Fruit fly (Drosophila melanogaster) whole organism, wandering third instar larva: ENCODE measurements around the gene ftz-f1.

Experiments used
- Abd-B ChIP-seq: fragments of >200 bp; optimal IDR thresholded peaks from 2 replicates; lab custom pipeline; 2017; ENCODE audit warnings: missing biosample characterization, missing genetic modification characterization
- CG32264 ChIP-seq: fragments of 200-800 bp; sonication (Bioruptor generic); optimal IDR thresholded peaks from 2 replicates; lab custom pipeline; 2016; ENCODE audit warnings: missing biosample characterization, missing genetic modification characterization
- CG9705 ChIP-seq: fragments of 200-800 bp; sonication (Bioruptor generic); optimal IDR thresholded peaks from 2 replicates; lab custom pipeline; 2018; ENCODE audit warnings: missing biosample characterization, mild to moderate bottlenecking, missing genetic modification characterization
- CrebA ChIP-seq: fragments of 200-800 bp; sonication (Bioruptor generic); optimal IDR thresholded peaks from 2 replicates; lab custom pipeline; 2016; ENCODE audit warnings: missing biosample characterization, mild to moderate bottlenecking, missing genetic modification characterization, borderline replicate concordance
- Dfd ChIP-seq: fragments of >200 bp; optimal IDR thresholded peaks from 2 replicates; lab custom pipeline; 2017; ENCODE audit warnings: missing biosample characterization, missing genetic modification characterization
- Dif ChIP-seq: fragments of 200-275, 200-300 bp; sonication (Bioruptor generic); optimal IDR thresholded peaks from 2 replicates; lab custom pipeline; 2018; ENCODE audit warnings: missing biosample characterization, missing genetic modification characterization; ENCODE audit not compliant: partially characterized antibody
- GATAd ChIP-seq: sonication (Bioruptor generic); optimal IDR thresholded peaks from 2 replicates; lab custom pipeline; 2016; ENCODE audit warnings: missing biosample characterization, missing genetic modification characterization
- HLH106 ChIP-seq: fragments of 200-800 bp; optimal IDR thresholded peaks from 3 replicates; lab custom pipeline; 2019; ENCODE audit warnings: missing biosample characterization, mild to moderate bottlenecking, missing genetic modification characterization, moderate library complexity
- Hnf4 ChIP-seq: fragments of 200-800 bp; sonication (Bioruptor generic); optimal IDR thresholded peaks from 2 replicates; lab custom pipeline; 2016; ENCODE audit warnings: missing biosample characterization, mild to moderate bottlenecking, missing genetic modification characterization
- Hr78 ChIP-seq: fragments of >200 bp; optimal IDR thresholded peaks from 2 replicates; lab custom pipeline; 2017; ENCODE audit warnings: missing biosample characterization, missing genetic modification characterization
- Hr83 ChIP-seq: fragments of 200-300 bp; sonication (Bioruptor generic); optimal IDR thresholded peaks from 2 replicates; lab custom pipeline; 2016; ENCODE audit warnings: missing biosample characterization, mild to moderate bottlenecking, missing genetic modification characterization, moderate library complexity; ENCODE audit not compliant: poor library complexity, severe bottlenecking
- Jra ChIP-seq: sonication (Bioruptor generic); optimal IDR thresholded peaks from 2 replicates; lab custom pipeline; 2016; ENCODE audit warnings: missing biosample characterization, missing genetic modification characterization
- Mio ChIP-seq: sonication (Bioruptor generic); optimal IDR thresholded peaks from 2 replicates; lab custom pipeline; 2016; ENCODE audit warnings: missing biosample characterization, missing genetic modification characterization
- Myc ChIP-seq: fragments of >200 bp; optimal IDR thresholded peaks from 2 replicates; lab custom pipeline; 2017
- N ChIP-seq: fragments of >200 bp; optimal IDR thresholded peaks from 2 replicates; lab custom pipeline; 2018; ENCODE audit warnings: missing biosample characterization, missing external identifiers, missing genetic modification characterization
- OdsH ChIP-seq: fragments of 200-800 bp; sonication (Bioruptor generic); optimal IDR thresholded peaks from 2 replicates; lab custom pipeline; 2016; ENCODE audit warnings: missing biosample characterization, mild to moderate bottlenecking, missing genetic modification characterization
- Rel ChIP-seq, 2 experiments: fragments of 200-800 bp; sonication (Bioruptor generic) in 1 of 2; optimal IDR thresholded peaks; 2 replicates in 1 of 2; 3 replicates in 1 of 2; lab custom pipeline; 2016 to 2019; ENCODE audit warnings: mild to moderate bottlenecking in 2 of 2, missing biosample characterization in 2 of 2, missing genetic modification characterization in 2 of 2, moderate library complexity in 1 of 2
- Sp1 ChIP-seq: fragments of 200-800 bp; sonication (Bioruptor generic); optimal IDR thresholded peaks from 3 replicates; lab custom pipeline; 2019; ENCODE audit warnings: missing biosample characterization, mild to moderate bottlenecking, missing genetic modification characterization, moderate library complexity
- Vsx2 ChIP-seq: fragments of 200-300, 225-300 bp; sonication (Bioruptor generic); optimal IDR thresholded peaks from 2 replicates; lab custom pipeline; 2018; ENCODE audit warnings: missing biosample characterization, missing genetic modification characterization; ENCODE audit not compliant: partially characterized antibody
- br ChIP-seq: fragments of 200-800 bp; sonication (Bioruptor generic); optimal IDR thresholded peaks from 2 replicates; lab custom pipeline; 2016; ENCODE audit warnings: missing biosample characterization, missing genetic modification characterization
- brk ChIP-seq: fragments of 200-800 bp; sonication (Bioruptor generic); optimal IDR thresholded peaks from 2 replicates; lab custom pipeline; 2016; ENCODE audit warnings: missing biosample characterization, mild to moderate bottlenecking, missing genetic modification characterization
- dl ChIP-seq, 2 experiments: fragments of 175-275, 200-275 bp in 1 of 2; fragments of 200-275 bp in 1 of 2; sonication (Bioruptor generic); optimal IDR thresholded peaks; lab custom pipeline; 2018; ENCODE audit warnings: mild to moderate bottlenecking in 2 of 2, missing biosample characterization in 2 of 2, missing genetic modification characterization in 2 of 2, moderate library complexity in 2 of 2; ENCODE audit not compliant: partially characterized antibody in 2 of 2, insufficient read depth in 1 of 2
- dmrt93B ChIP-seq: fragments of 200-800 bp; sonication (Bioruptor generic); optimal IDR thresholded peaks from 2 replicates; lab custom pipeline; 2018; ENCODE audit warnings: missing biosample characterization, mild to moderate bottlenecking, missing genetic modification characterization
- dsf ChIP-seq: sonication (Bioruptor generic); optimal IDR thresholded peaks from 2 replicates; lab custom pipeline; 2016; ENCODE audit warnings: missing biosample characterization, missing genetic modification characterization, borderline replicate concordance
- ey ChIP-seq: fragments of 200-800 bp; sonication (Bioruptor generic); optimal IDR thresholded peaks from 2 replicates; lab custom pipeline; 2016; ENCODE audit warnings: missing biosample characterization, missing genetic modification characterization
- foxo ChIP-seq, 2 experiments: fragments of 200-800 bp; sonication (Bioruptor generic); optimal IDR thresholded peaks; 2 replicates in 1 of 2; 3 replicates in 1 of 2; lab custom pipeline; 2016 to 2017; ENCODE audit warnings: missing biosample characterization in 2 of 2, missing genetic modification characterization in 2 of 2
- fru ChIP-seq: fragments of 200-800 bp; sonication (Bioruptor generic); optimal IDR thresholded peaks from 3 replicates; lab custom pipeline; 2016; ENCODE audit warnings: missing biosample characterization, mild to moderate bottlenecking, missing genetic modification characterization
- h ChIP-seq: fragments of 200-800 bp; sonication (Bioruptor generic); optimal IDR thresholded peaks from 3 replicates; lab custom pipeline; 2016; ENCODE audit warnings: missing biosample characterization, mild to moderate bottlenecking, missing genetic modification characterization
- jim ChIP-seq: fragments of 175-275, 200-325 bp; sonication (Bioruptor generic); optimal IDR thresholded peaks from 2 replicates; lab custom pipeline; 2016; ENCODE audit warnings: missing biosample characterization, mild to moderate bottlenecking, missing genetic modification characterization
- lola ChIP-seq: fragments of >200 bp; optimal IDR thresholded peaks from 2 replicates; lab custom pipeline; 2017; ENCODE audit warnings: missing biosample characterization, missing genetic modification characterization
- pan ChIP-seq: fragments of >200 bp; optimal IDR thresholded peaks from 2 replicates; lab custom pipeline; 2017
- psq ChIP-seq: fragments of 200-800 bp; sonication (Bioruptor generic); optimal IDR thresholded peaks from 3 replicates; lab custom pipeline; 2017; ENCODE audit warnings: missing biosample characterization, mild to moderate bottlenecking, missing genetic modification characterization, moderate library complexity
- rgr ChIP-seq: fragments of 200-800 bp; sonication (Bioruptor generic); optimal IDR thresholded peaks from 3 replicates; lab custom pipeline; 2016; ENCODE audit warnings: missing biosample characterization, mild to moderate bottlenecking, missing genetic modification characterization
- sage ChIP-seq: fragments of 200-800 bp; sonication (Bioruptor generic); optimal IDR thresholded peaks from 2 replicates; lab custom pipeline; 2016; ENCODE audit warnings: missing biosample characterization, mild to moderate bottlenecking, missing genetic modification characterization
- sv ChIP-seq: fragments of 200-800 bp; sonication (Bioruptor generic); optimal IDR thresholded peaks from 3 replicates; lab custom pipeline; 2016; ENCODE audit warnings: missing biosample characterization, missing genetic modification characterization
- tai ChIP-seq: sonication (Bioruptor generic); optimal IDR thresholded peaks from 2 replicates; lab custom pipeline; 2016; ENCODE audit warnings: missing biosample characterization, missing genetic modification characterization
- usp ChIP-seq: fragments of >200 bp; optimal IDR thresholded peaks from 2 replicates; lab custom pipeline; 2017; ENCODE audit warnings: missing biosample characterization, missing genetic modification characterization
- woc ChIP-seq: sonication (Bioruptor generic); optimal IDR thresholded peaks from 2 replicates; lab custom pipeline; 2016; ENCODE audit warnings: missing biosample characterization, mild to moderate bottlenecking, missing genetic modification characterization

ftz-f1 gene

DNA sequence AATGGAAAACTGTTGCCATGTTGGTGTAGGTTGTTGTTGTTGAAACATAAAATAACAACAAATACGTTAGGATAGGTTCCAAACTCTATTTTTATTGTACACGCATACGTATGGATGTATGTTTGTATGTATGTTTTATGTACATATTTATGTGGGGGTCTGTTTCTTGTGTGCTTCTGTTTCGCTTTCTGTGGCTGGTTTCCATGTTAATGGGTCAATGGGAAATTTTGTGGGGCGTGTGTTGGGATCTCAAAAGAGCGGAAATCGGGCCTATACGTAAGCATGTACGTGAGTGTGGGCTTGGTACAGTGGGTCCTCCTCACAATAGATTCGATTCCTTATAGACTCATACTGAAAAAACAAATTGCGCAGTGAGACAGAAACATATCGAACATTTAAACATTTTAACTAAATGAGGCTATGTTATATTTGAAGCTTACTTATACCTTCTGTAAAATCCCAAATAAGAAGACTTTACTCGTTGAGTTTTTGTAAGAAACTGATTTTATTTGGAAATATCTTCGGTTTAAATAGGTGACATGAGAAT lies 29.0 kb downstream of the ftz-f1 start:
- TF ChIP-seq pan (lab: Kevin White, UChicago) (no peak), h (GFP tag; lab: Kevin White, UChicago) (no peak), CrebA (no peak), CG9705 (no peak), Dif (GFP tag; lab: Kevin White, UChicago) (no peak)
- TF ChIP-seq, all 38 proteins: peak for 0

DNA sequence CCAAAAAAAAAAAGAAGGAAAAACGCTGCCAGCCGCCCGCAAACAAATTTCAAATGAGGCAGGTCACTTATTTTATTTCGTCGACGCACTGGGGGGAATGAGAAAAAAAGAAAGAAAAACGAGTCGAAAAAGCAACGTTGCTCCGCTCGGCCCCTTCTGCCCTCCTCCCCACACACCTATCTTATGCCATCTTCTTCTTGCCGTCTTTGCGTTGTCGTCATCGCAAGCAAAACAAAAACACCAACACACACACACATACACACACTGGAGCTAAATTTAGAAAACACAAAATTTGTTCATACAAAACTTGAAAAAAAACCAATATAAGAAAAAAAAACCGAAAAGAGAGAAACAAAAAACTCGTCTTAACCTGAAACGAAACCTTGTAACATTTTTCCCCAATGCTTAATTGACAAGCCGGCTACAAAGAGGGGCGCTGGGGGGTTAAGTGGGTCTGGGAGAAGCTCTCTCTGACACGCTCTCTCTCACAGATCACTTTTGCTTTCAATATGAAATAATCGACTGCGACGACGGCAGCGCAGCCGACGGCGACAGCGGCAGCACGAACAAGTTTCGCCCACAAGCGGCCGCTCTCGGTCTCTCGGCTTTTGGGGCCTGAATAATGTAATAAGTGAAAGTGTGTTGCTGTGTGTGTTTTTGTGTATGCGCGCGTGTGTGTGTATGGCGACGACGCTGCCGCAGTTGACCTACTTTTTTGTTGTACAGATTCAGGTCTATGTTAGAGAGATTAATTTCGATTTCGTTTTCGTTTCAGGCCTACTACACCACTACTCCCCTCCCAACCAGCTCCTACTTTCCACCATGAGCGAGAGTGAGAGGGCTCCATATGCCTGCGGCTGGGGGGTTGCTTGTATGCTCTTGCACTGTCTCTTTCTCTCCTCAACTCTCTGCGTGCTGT lies 29.8 kb downstream of the ftz-f1 start:
- TF ChIP-seq br (GFP tag; lab: Kevin White, UChicago) (peak; percentile 66), Hr78 (GFP tag; lab: Kevin White, UChicago) (no peak), dl (GFP tag; optimal IDR thresholded peaks at IDR 0.05; lab: Kevin White, UChicago; ENCODE audit: insufficient read depth in 1 of 2, partially characterized antibody in 2 of 2) (peak; percentile 69 to 71), CG32264 (peak; percentile 35), woc (peak; percentile 32), fru (GFP tag; lab: Kevin White, UChicago) (peak; percentile 51), Dfd (GFP tag; lab: Kevin White, UChicago) (no peak), Dif (GFP tag; lab: Kevin White, UChicago) (peak; percentile 75), Sp1 (GFP tag; lab: Kevin White, UChicago) (peak; percentile 67), Hnf4 (GFP tag; lab: Kevin White, UChicago) (peak; percentile 31), rgr (GFP tag; lab: Kevin White, UChicago) (peak; percentile 41), psq (peak; percentile 70), Rel (GFP tag; optimal IDR thresholded peaks at IDR 0.05; lab: Kevin White, UChicago) (peak; percentile 29), Rel (tag; optimal IDR thresholded peaks at IDR 0.05; lab: Kevin White, UChicago) (peak; percentile 16), Abd-B (GFP tag; lab: Kevin White, UChicago) (no peak), usp (GFP tag; lab: Kevin White, UChicago) (no peak), lola (no peak), CrebA (peak; percentile 65), CG9705 (no peak), dsf (GFP tag; lab: Kevin White, UChicago) (no peak), jim (GFP tag; lab: Kevin White, UChicago) (peak; percentile 57), Vsx2 (GFP tag; lab: Kevin White, UChicago) (peak; percentile 43), pan (lab: Kevin White, UChicago) (no peak), dmrt93B (GFP tag; lab: Kevin White, UChicago) (no peak), HLH106 (tag; lab: Kevin White, UChicago) (peak; percentile 16), Jra (no peak), sage (GFP tag; lab: Kevin White, UChicago) (no peak), GATAd (no peak), Hr83 (GFP tag; lab: Kevin White, UChicago) (no peak), sv (no peak), tai (GFP tag; lab: Kevin White, UChicago) (no peak), OdsH (GFP tag; lab: Kevin White, UChicago) (peak; percentile 32), Mio (GFP tag; lab: Kevin White, UChicago) (no peak), N (GFP tag; lab: Kevin White, UChicago) (no peak), h (GFP tag; lab: Kevin White, UChicago) (peak; percentile 18), ey (GFP tag; lab: Kevin White, UChicago) (peak; percentile 11), brk (GFP tag; lab: Kevin White, UChicago) (peak; percentile 25), Myc (no peak), foxo (GFP tag; optimal IDR thresholded peaks at IDR 0.05; lab: Kevin White, UChicago) (peak; percentile 22 to 68)
